Worm (Caenorhabditis elegans): ENCODE data around the gene F17E9.4.

ce11 chrIV:8332526-8332925 lies 15.6 kb upstream of the F17E9.4 start, which contains the start of gene lys-10:
- TF ChIP-seq W03F9.2 (tag; optimal IDR thresholded peaks at IDR 0.05): no peak
- no peak for TF ChIP-seq him-1 (tag; optimal IDR thresholded peaks at IDR 0.05)
- TF ChIP-seq dao-5 (tag; optimal IDR thresholded peaks at IDR 0.05): no peak
